Worm (Caenorhabditis elegans) whole organism, young adult: Measurements from ENCODE around the gene C53D6.4.
"Not testable (repeated sequence)": the region's sequence is repeated elsewhere in the genome, so short reads cannot be mapped to it uniquely, and the experiment has no call there.

ENCODE experiments used
- B0336.3 ChIP-seq: fragments of 200-800 bp; sonication (Bioruptor generic); IDR thresholded peaks from 2 replicates; pipeline ENCODE4 v1.3.6; 2022; ENCODE audit warnings: missing genetic modification characterization, missing compliant biosample characterization
- F22D6.2 ChIP-seq: sonication (generic microtip); optimal IDR thresholded peaks from 2 replicates; lab custom pipeline; 2016; ENCODE audit warnings: mild to moderate bottlenecking, missing genetic modification characterization, missing compliant biosample characterization
- F37B4.10 ChIP-seq: fragments of 200-800 bp; sonication (Bioruptor generic); IDR thresholded peaks from 2 replicates; pipeline ENCODE4 v1.3.6; 2022; ENCODE audit warnings: missing genetic modification characterization, missing compliant biosample characterization
- ama-1 ChIP-seq, 3 experiments: fragments of 150-350 bp in 1 of 3; sonication (generic microtip) in 2 of 3; optimal IDR thresholded peaks; 2 replicates each; lab custom pipeline; 2014 to 2018; ENCODE audit warnings: missing biosample characterization in 2 of 3, missing genetic modification characterization in 2 of 3, missing genetic modification reagents in 2 of 3
- attf-6 ChIP-seq: fragments of 200-800 bp; sonication (Bioruptor generic); IDR thresholded peaks from 2 replicates; pipeline ENCODE4 v1.3.6; 2022; ENCODE audit warnings: missing genetic modification reagents, missing genetic modification characterization, missing compliant biosample characterization
- egrh-3 ChIP-seq: fragments of 200-800 bp; sonication (Bioruptor generic); IDR thresholded peaks from 2 replicates; pipeline ENCODE4 v1.3.6; 2022; ENCODE audit warnings: missing genetic modification reagents, missing genetic modification characterization, missing compliant biosample characterization
- him-1 ChIP-seq: sonication (generic microtip); optimal IDR thresholded peaks from 2 replicates; lab custom pipeline; 2016; ENCODE audit warnings: missing genotype, missing genetic modification reagents, missing genetic modification characterization, missing compliant biosample characterization
- ztf-3 ChIP-seq: fragments of 200-800 bp; sonication (Bioruptor generic); optimal IDR thresholded peaks from 2 replicates; lab custom pipeline; 2018; ENCODE audit warnings: mild to moderate bottlenecking, missing genetic modification characterization, missing compliant biosample characterization

DNA sequence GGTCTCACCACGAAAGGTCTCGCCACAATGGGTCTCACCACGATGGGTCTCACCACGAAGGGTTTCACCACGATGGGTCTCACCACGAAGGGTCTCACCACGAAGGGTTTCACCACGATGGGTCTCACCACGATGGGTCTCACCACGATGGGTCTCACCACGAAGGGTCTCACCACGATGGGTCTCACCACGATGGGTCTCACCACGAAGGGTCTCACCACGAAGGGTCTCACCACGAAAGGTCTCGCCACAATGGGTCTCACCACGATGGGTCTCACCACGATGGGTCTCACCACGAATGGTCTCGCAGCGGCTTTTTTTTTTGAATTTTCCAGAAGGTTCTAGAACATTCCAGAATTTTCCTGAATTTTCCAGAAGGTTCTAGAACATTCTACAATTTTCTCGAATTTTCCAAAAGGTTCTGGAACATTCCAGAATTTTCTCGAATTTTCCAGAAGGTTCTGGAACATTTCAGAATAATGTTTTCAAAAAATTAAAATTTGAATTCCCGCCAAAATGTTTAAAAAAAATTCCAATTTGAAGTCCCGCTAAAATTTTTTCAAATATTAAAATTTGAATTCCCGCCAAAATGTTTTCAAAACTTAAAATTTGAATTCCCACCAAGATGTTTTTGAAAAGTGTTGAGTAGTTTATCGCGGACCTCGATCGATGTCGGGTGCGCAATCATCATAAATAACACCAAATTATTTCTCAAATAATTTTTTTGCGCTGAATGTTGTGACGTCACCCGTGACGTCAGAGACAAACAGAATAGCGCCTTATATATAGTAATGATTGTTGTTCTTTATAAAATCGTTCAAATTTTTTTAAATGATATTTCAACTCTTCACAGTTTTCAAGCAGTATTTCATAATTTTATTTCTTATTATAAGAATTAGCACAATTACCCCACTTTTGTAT lies 46.8 kb upstream of the C53D6.4 start:
- not testable (repeated sequence) for TF ChIP-seq ztf-3 (GFP tag; lab: Kevin White, UChicago); F37B4.10; ama-1 (optimal IDR thresholded peaks at IDR 0.05; lab: Kevin White, UChicago); ama-1 (GFP tag; optimal IDR thresholded peaks at IDR 0.05; lab: Kevin White, UChicago); F22D6.2 (tag; lab: Kevin White, UChicago); him-1 (tag; lab: Kevin White, UChicago)
- TF ChIP-seq attf-6 (GFP tag; lab: Robert Waterston, UW) (peak; percentile 92), B0336.3 (GFP tag; lab: Robert Waterston, UW) (0 out of 2 replicates have a peak, but pooled peaks have one; percentile 26), egrh-3 (peak; percentile 17; the same call in 1 of the 2 replicates)
